Worm (Caenorhabditis elegans) whole organism, late embryonic: ENCODE measurements around the gene rps-21.
A peak's percentile ranks its signal among the peaks of the same experiment; 100 is the strongest.

Experiments used
- C38D4.7 ChIP-seq: fragments of 200-800 bp; sonication (Bioruptor generic); optimal IDR thresholded peaks from 2 replicates; lab custom pipeline; 2018; ENCODE audit warnings: mild to moderate bottlenecking, missing genetic modification characterization, moderate library complexity, missing compliant biosample characterization
- F13H6.1 ChIP-seq: sonication (generic microtip); optimal IDR thresholded peaks from 2 replicates; lab custom pipeline; 2016; ENCODE audit warnings: missing genetic modification characterization, missing compliant biosample characterization
- K09A11.1 ChIP-seq: sonication (generic microtip); optimal IDR thresholded peaks from 2 replicates; lab custom pipeline; 2017; ENCODE audit warnings: antibody characterized with exemption, mild to moderate bottlenecking, missing genetic modification characterization, missing compliant biosample characterization; ENCODE audit not compliant: insufficient read depth
- T23F11.4 ChIP-seq: fragments of 200-800 bp; sonication (Bioruptor generic); optimal IDR thresholded peaks from 2 replicates; lab custom pipeline; 2018; ENCODE audit warnings: mild to moderate bottlenecking, missing genetic modification characterization, missing compliant biosample characterization
- Y22D7AL.16 ChIP-seq: sonication (generic microtip); optimal IDR thresholded peaks from 2 replicates; lab custom pipeline; 2016; ENCODE audit warnings: missing genetic modification characterization, missing compliant biosample characterization
- ahr-1 ChIP-seq: sonication (generic microtip); optimal IDR thresholded peaks from 2 replicates; lab custom pipeline; 2016; ENCODE audit warnings: missing genetic modification characterization, missing compliant biosample characterization
- ama-1 ChIP-seq: fragments of 150-350 bp; optimal IDR thresholded peaks from 2 replicates; lab custom pipeline; 2014
- ceh-14 ChIP-seq: sonication (generic microtip); optimal IDR thresholded peaks from 2 replicates; lab custom pipeline; 2016; ENCODE audit warnings: missing genotype, missing genetic modification characterization, missing compliant biosample characterization
- ceh-19 ChIP-seq: fragments of 200-800 bp; sonication (Bioruptor generic); optimal IDR thresholded peaks from 2 replicates; lab custom pipeline; 2018; ENCODE audit warnings: mild to moderate bottlenecking, missing genetic modification characterization, missing compliant biosample characterization
- ceh-31 ChIP-seq: sonication (generic microtip); optimal IDR thresholded peaks from 2 replicates; lab custom pipeline; 2016; ENCODE audit warnings: missing genetic modification characterization, missing compliant biosample characterization
- ceh-45 ChIP-seq: fragments of 200-800 bp; sonication (Bioruptor generic); IDR thresholded peaks from 2 replicates; pipeline ENCODE4 v1.3.6; 2022; ENCODE audit warnings: missing genetic modification reagents, missing genetic modification characterization, missing compliant biosample characterization
- ceh-48 ChIP-seq: sonication (generic microtip); optimal IDR thresholded peaks from 2 replicates; lab custom pipeline; 2016; ENCODE audit warnings: missing genetic modification characterization, inconsistent platforms, missing compliant biosample characterization
- ceh-6 ChIP-seq: fragments of 200-800 bp; sonication (Bioruptor generic); optimal IDR thresholded peaks from 2 replicates; lab custom pipeline; 2018; ENCODE audit warnings: mild to moderate bottlenecking, missing genetic modification characterization, missing compliant biosample characterization
- ceh-9 ChIP-seq: sonication (generic microtip); optimal IDR thresholded peaks from 2 replicates; lab custom pipeline; 2016; ENCODE audit warnings: mild to moderate bottlenecking, missing genetic modification characterization, inconsistent platforms, missing compliant biosample characterization
- dve-1 ChIP-seq: sonication (generic microtip); optimal IDR thresholded peaks from 2 replicates; lab custom pipeline; 2017; ENCODE audit warnings: antibody characterized with exemption, mild to moderate bottlenecking, missing genetic modification characterization, missing compliant biosample characterization
- elt-2 ChIP-seq: sonication (generic microtip); optimal IDR thresholded peaks from 2 replicates; lab custom pipeline; 2016; ENCODE audit warnings: missing genetic modification reagents, missing genetic modification characterization, missing compliant biosample characterization
- ets-4 ChIP-seq: sonication (generic microtip); optimal IDR thresholded peaks from 2 replicates; lab custom pipeline; 2016; ENCODE audit warnings: missing genetic modification characterization, missing compliant biosample characterization
- eyg-1 ChIP-seq: sonication (generic microtip); optimal IDR thresholded peaks from 2 replicates; lab custom pipeline; 2016; ENCODE audit warnings: missing genotype, missing genetic modification characterization, missing compliant biosample characterization
- fkh-10 ChIP-seq: fragments of 150-350 bp; optimal IDR thresholded peaks from 2 replicates; lab custom pipeline; 2014; ENCODE audit warnings: missing biosample characterization, missing genetic modification reagents, missing genetic modification characterization
- hlh-13 ChIP-seq: fragments of 200-800 bp; sonication (Bioruptor generic); optimal IDR thresholded peaks from 2 replicates; lab custom pipeline; 2018; ENCODE audit warnings: mild to moderate bottlenecking, missing genetic modification characterization, missing compliant biosample characterization
- hlh-30 ChIP-seq: sonication (generic microtip); optimal IDR thresholded peaks from 2 replicates; lab custom pipeline; 2017; ENCODE audit warnings: antibody characterized with exemption, missing genetic modification characterization, missing compliant biosample characterization; ENCODE audit not compliant: insufficient read depth
- hlh-8 ChIP-seq: sonication (generic microtip); optimal IDR thresholded peaks from 2 replicates; lab custom pipeline; 2016; ENCODE audit warnings: missing genotype, missing genetic modification characterization, missing compliant biosample characterization
- nfya-1 ChIP-seq: sonication (generic microtip); optimal IDR thresholded peaks from 2 replicates; lab custom pipeline; 2017; ENCODE audit warnings: missing genetic modification characterization, mild to moderate bottlenecking, missing compliant biosample characterization, antibody characterized with exemption, moderate library complexity
- nhr-11 ChIP-seq: fragments of 150-350 bp; optimal IDR thresholded peaks from 2 replicates; lab custom pipeline; 2014; ENCODE audit warnings: missing biosample characterization, missing genetic modification characterization
- npax-4 ChIP-seq: sonication (generic microtip); optimal IDR thresholded peaks from 2 replicates; lab custom pipeline; 2016; ENCODE audit warnings: missing genetic modification characterization, missing compliant biosample characterization
- pag-3 ChIP-seq: sonication (generic microtip); optimal IDR thresholded peaks from 2 replicates; lab custom pipeline; 2016; ENCODE audit warnings: missing compliant biosample characterization, missing genetic modification characterization, borderline replicate concordance
- pax-1 ChIP-seq: fragments of 150-350 bp; optimal IDR thresholded peaks from 2 replicates; lab custom pipeline; 2014; ENCODE audit warnings: missing biosample characterization, missing genetic modification characterization
- pha-2 ChIP-seq: sonication (generic microtip); optimal IDR thresholded peaks from 2 replicates; lab custom pipeline; 2017; ENCODE audit warnings: mild to moderate bottlenecking, missing genetic modification characterization, missing compliant biosample characterization
- pha-4 ChIP-seq: fragments of 150-350 bp; optimal IDR thresholded peaks from 2 replicates; lab custom pipeline; 2018; ENCODE audit warnings: missing biosample characterization, missing genetic modification reagents, missing genetic modification characterization
- pros-1 ChIP-seq: fragments of 150-350 bp; optimal IDR thresholded peaks from 2 replicates; lab custom pipeline; 2014; ENCODE audit warnings: missing biosample characterization, missing genetic modification reagents, missing genetic modification characterization
- ref-2 ChIP-seq: sonication (generic microtip); optimal IDR thresholded peaks from 2 replicates; lab custom pipeline; 2016; ENCODE audit warnings: missing genetic modification characterization, missing compliant biosample characterization
- rnt-1 ChIP-seq: sonication (generic microtip); optimal IDR thresholded peaks from 2 replicates; lab custom pipeline; 2016; ENCODE audit warnings: missing genetic modification characterization, missing compliant biosample characterization
- sox-2 ChIP-seq: fragments of 200-800 bp; sonication (Bioruptor generic); IDR thresholded peaks from 2 replicates; pipeline ENCODE4 v1.3.6; 2022; ENCODE audit warnings: missing genetic modification reagents, missing genetic modification characterization, missing compliant biosample characterization
- tbx-2 ChIP-seq: sonication (generic microtip); optimal IDR thresholded peaks from 2 replicates; lab custom pipeline; 2016; ENCODE audit warnings: missing genetic modification characterization, missing compliant biosample characterization
- tbx-7 ChIP-seq: sonication (generic microtip); optimal IDR thresholded peaks from 2 replicates; lab custom pipeline; 2016; ENCODE audit warnings: missing genotype, missing genetic modification characterization, missing compliant biosample characterization
- ttx-3 ChIP-seq: sonication (generic microtip); optimal IDR thresholded peaks from 2 replicates; lab custom pipeline; 2016; ENCODE audit warnings: missing genetic modification reagents, missing genetic modification characterization, missing compliant biosample characterization
- unc-42 ChIP-seq: sonication (generic microtip); optimal IDR thresholded peaks from 2 replicates; lab custom pipeline; 2016; ENCODE audit warnings: missing genotype, missing genetic modification characterization, missing compliant biosample characterization
- unc-55 ChIP-seq: sonication (generic microtip); optimal IDR thresholded peaks from 2 replicates; lab custom pipeline; 2017; ENCODE audit warnings: missing biosample characterization, missing genetic modification reagents, missing genetic modification characterization
- unc-86 ChIP-seq: sonication (generic microtip); optimal IDR thresholded peaks from 2 replicates; lab custom pipeline; 2016; ENCODE audit warnings: missing genetic modification characterization, missing compliant biosample characterization
- ztf-16 ChIP-seq: sonication (generic microtip); optimal IDR thresholded peaks from 2 replicates; lab custom pipeline; 2017; ENCODE audit warnings: missing genetic modification characterization, missing compliant biosample characterization

rps-21 gene

ce11 chrIII:7150162-7150561 lies 39.3 kb downstream of the rps-21 start:
- TF ChIP-seq eyg-1 (tag; lab: Kevin White, UChicago) (no peak), rnt-1 (tag; lab: Kevin White, UChicago) (no peak), ama-1 (lab: Kevin White, UChicago) (no peak), unc-55 (GFP tag; lab: Kevin White, UChicago) (no peak), tbx-2 (no peak), npax-4 (tag; lab: Kevin White, UChicago) (no peak), ceh-14 (no peak), nhr-11 (tag; lab: Kevin White, UChicago) (no peak), tbx-7 (tag; lab: Kevin White, UChicago) (no peak), unc-86 (tag; lab: Kevin White, UChicago) (no peak), F13H6.1 (no peak), ceh-6 (GFP tag; lab: Kevin White, UChicago) (no peak), sox-2 (GFP tag; lab: Robert Waterston, UW) (no peak), K09A11.1 (no peak), fkh-10 (GFP tag; lab: Kevin White, UChicago) (no peak), nfya-1 (no peak), elt-2 (tag; lab: Kevin White, UChicago) (no peak)

- no peak for TF ChIP-seq ttx-3 (tag; lab: Kevin White, UChicago)
- TF ChIP-seq ceh-9: no peak
- no peak for TF ChIP-seq sox-2 (GFP tag; lab: Robert Waterston, UW)
- TF ChIP-seq pag-3 (tag; lab: Kevin White, UChicago): no peak
- no peak for TF ChIP-seq hlh-8
- TF ChIP-seq dve-1: no peak
- no peak for TF ChIP-seq ceh-6 (GFP tag; lab: Kevin White, UChicago)
- no peak for TF ChIP-seq eyg-1 (tag; lab: Kevin White, UChicago)
- TF ChIP-seq tbx-7 (tag; lab: Kevin White, UChicago): no peak
- TF ChIP-seq T23F11.4 (GFP tag; lab: Kevin White, UChicago): no peak
- TF ChIP-seq ceh-31 (tag; lab: Kevin White, UChicago): no peak
- no peak for TF ChIP-seq hlh-13
- TF ChIP-seq hlh-30: no peak
- no peak for TF ChIP-seq ref-2 (tag; lab: Kevin White, UChicago)
- no peak for TF ChIP-seq pha-2 (tag; lab: Kevin White, UChicago)
Observed at ce11 chrIII:7148191-7148590, 41.2 kb downstream of the rps-21 start.

- TF ChIP-seq ceh-19 (GFP tag; lab: Kevin White, UChicago): no peak
- TF ChIP-seq pha-4 (tag; lab: Kevin White, UChicago): no peak
- no peak for TF ChIP-seq pax-1 (tag; lab: Kevin White, UChicago)
- TF ChIP-seq rnt-1 (tag; lab: Kevin White, UChicago): no peak
- no peak for TF ChIP-seq unc-86 (tag; lab: Kevin White, UChicago)
- no peak for TF ChIP-seq ceh-31 (tag; lab: Kevin White, UChicago)
- TF ChIP-seq ztf-16 (tag; lab: Kevin White, UChicago): no peak
- no peak for TF ChIP-seq ttx-3 (tag; lab: Kevin White, UChicago)
- no peak for TF ChIP-seq C38D4.7 (GFP tag; lab: Kevin White, UChicago)
- no peak for TF ChIP-seq ceh-45
- no peak for TF ChIP-seq ceh-48 (tag; lab: Kevin White, UChicago)
- TF ChIP-seq ets-4 (tag; lab: Kevin White, UChicago): no peak
- no peak for TF ChIP-seq ahr-1 (tag; lab: Kevin White, UChicago)
- no peak for TF ChIP-seq pros-1 (tag; lab: Kevin White, UChicago)
- TF ChIP-seq, all 69 proteins: peak for 0
Observed at ce11 chrIII:7146341-7146740, 43.1 kb downstream of the rps-21 start.

ce11 chrIII:7144749-7145148 lies 44.7 kb downstream of the rps-21 start, which contains the start of gene glr-2:
Gene glr-2 (minus strand): TSS chrIII:7144959.
- no peak for TF ChIP-seq ceh-45
- TF ChIP-seq unc-42 (tag; lab: Kevin White, UChicago): peak; percentile 59
- no peak for TF ChIP-seq Y22D7AL.16
- TF ChIP-seq, all 69 proteins: peak for 1
